Worm (Caenorhabditis elegans) whole organism, L4 larva: Measurements from ENCODE around the gene ugt-38.

Source experiments
- F10B5.3 ChIP-seq: sonication (generic microtip); optimal IDR thresholded peaks from 2 replicates; lab custom pipeline; 2016; ENCODE audit warnings: mild to moderate bottlenecking, missing genetic modification characterization, missing compliant biosample characterization
- F26F4.8 ChIP-seq: fragments of 200-800 bp; sonication (Bioruptor generic); conservative IDR thresholded peaks from 2 replicates; pipeline ENCODE4 v1.3.6; 2022; ENCODE audit warnings: missing genetic modification characterization, missing compliant biosample characterization
- F37D6.2 ChIP-seq: sonication (generic microtip); optimal IDR thresholded peaks from 2 replicates; lab custom pipeline; 2016; ENCODE audit warnings: mild to moderate bottlenecking, missing genetic modification characterization, missing compliant biosample characterization
- F49E8.2 ChIP-seq: sonication (generic microtip); optimal IDR thresholded peaks from 2 replicates; lab custom pipeline; 2016; ENCODE audit warnings: missing compliant biosample characterization, mild to moderate bottlenecking, missing genetic modification characterization, borderline replicate concordance
- R02D3.7 ChIP-seq: fragments of 150-350 bp; sonication (generic microtip); optimal IDR thresholded peaks from 3 replicates; lab custom pipeline; 2014; ENCODE audit warnings: missing biosample characterization, missing genetic modification characterization
- T20F7.1 ChIP-seq: fragments of 200-800 bp; sonication (Bioruptor generic); optimal IDR thresholded peaks from 2 replicates; lab custom pipeline; 2018; ENCODE audit warnings: mild to moderate bottlenecking, missing genetic modification characterization, missing compliant biosample characterization
- Y48G9A.11 ChIP-seq: fragments of 200-800 bp; sonication (Bioruptor generic); IDR thresholded peaks from 2 replicates; pipeline ENCODE4 v1.3.6; 2022; ENCODE audit warnings: missing genetic modification reagents, missing genetic modification characterization, missing compliant biosample characterization
- Y5F2A.4 ChIP-seq: fragments of 200-800 bp; sonication (Bioruptor generic); optimal IDR thresholded peaks from 2 replicates; lab custom pipeline; 2018; ENCODE audit warnings: mild to moderate bottlenecking, missing genetic modification characterization, missing compliant biosample characterization
- attf-4 ChIP-seq: sonication (generic microtip); optimal IDR thresholded peaks from 3 replicates; lab custom pipeline; 2017; ENCODE audit warnings: missing biosample characterization, missing genetic modification characterization
- ceh-20 ChIP-seq: fragments of 200-800 bp; sonication (Bioruptor generic); IDR thresholded peaks from 2 replicates; pipeline ENCODE4 v1.3.6; 2022; ENCODE audit warnings: missing genetic modification reagents, missing genetic modification characterization, missing compliant biosample characterization
- ceh-32 ChIP-seq: sonication (generic microtip); optimal IDR thresholded peaks from 2 replicates; lab custom pipeline; 2016; ENCODE audit warnings: mild to moderate bottlenecking, missing genetic modification characterization, missing compliant biosample characterization; ENCODE audit not compliant: poor library complexity
- ces-1 ChIP-seq: fragments of 150-350 bp; sonication (generic microtip); optimal IDR thresholded peaks from 4 replicates; lab custom pipeline; 2014; ENCODE audit warnings: missing biosample characterization, missing genetic modification reagents, missing genetic modification characterization
- daf-12 ChIP-seq: fragments of 150-350 bp; optimal IDR thresholded peaks from 2 replicates; lab custom pipeline; 2014; ENCODE audit warnings: missing biosample characterization, missing genetic modification reagents, missing genetic modification characterization
- daf-16 ChIP-seq, 3 experiments: sonication (generic microtip); optimal IDR thresholded peaks; 2 replicates each; lab custom pipeline; 2016 to 2017; ENCODE audit warnings: missing genetic modification characterization in 3 of 3, missing genetic modification reagents in 3 of 3, mild to moderate bottlenecking in 2 of 3, missing compliant biosample characterization in 2 of 3, missing biosample characterization in 1 of 3, moderate library complexity in 1 of 3
- dmd-6 ChIP-seq: fragments of 200-800 bp; sonication (Bioruptor generic); IDR thresholded peaks from 2 replicates; pipeline ENCODE4 v1.3.6; 2022; ENCODE audit warnings: missing genetic modification reagents, missing genetic modification characterization, missing compliant biosample characterization
- dpl-1 ChIP-seq: fragments of 150-350 bp; optimal IDR thresholded peaks from 2 replicates; lab custom pipeline; 2014; ENCODE audit warnings: missing biosample characterization, missing genetic modification reagents, missing genetic modification characterization
- dve-1 ChIP-seq: sonication (generic microtip); optimal IDR thresholded peaks from 2 replicates; lab custom pipeline; 2017; ENCODE audit warnings: antibody characterized with exemption, mild to moderate bottlenecking, missing genetic modification characterization, missing compliant biosample characterization; ENCODE audit not compliant: insufficient read depth
- egl-27 ChIP-seq: sonication (generic microtip); optimal IDR thresholded peaks from 3 replicates; lab custom pipeline; 2017; ENCODE audit warnings: missing biosample characterization, missing genetic modification reagents, missing genetic modification characterization
- egl-43 ChIP-seq: fragments of 200-800 bp; sonication (Bioruptor generic); IDR thresholded peaks from 2 replicates; pipeline ENCODE4 v1.3.6; 2022; ENCODE audit warnings: missing genetic modification reagents, missing genetic modification characterization, missing compliant biosample characterization
- fos-1 ChIP-seq: fragments of 150-350 bp; optimal IDR thresholded peaks from 2 replicates; lab custom pipeline; 2014; ENCODE audit warnings: missing biosample characterization, missing genetic modification characterization
- gei-8 ChIP-seq: fragments of 200-800 bp; sonication (Bioruptor generic); optimal IDR thresholded peaks from 2 replicates; lab custom pipeline; 2018; ENCODE audit warnings: mild to moderate bottlenecking, missing genetic modification characterization, missing compliant biosample characterization
- hlh-11 ChIP-seq: fragments of 200-800 bp; sonication (Bioruptor generic); optimal IDR thresholded peaks from 2 replicates; lab custom pipeline; 2018; ENCODE audit warnings: mild to moderate bottlenecking, missing genetic modification characterization, missing compliant biosample characterization
- hlh-30 ChIP-seq: sonication (generic microtip); optimal IDR thresholded peaks from 2 replicates; lab custom pipeline; 2017; ENCODE audit warnings: antibody characterized with exemption, mild to moderate bottlenecking, missing genetic modification characterization, missing compliant biosample characterization; ENCODE audit not compliant: insufficient read depth
- lin-15B ChIP-seq: fragments of 150-350 bp; sonication (generic microtip); optimal IDR thresholded peaks from 3 replicates; lab custom pipeline; 2014; ENCODE audit warnings: missing biosample characterization, missing genetic modification characterization
- lin-29 ChIP-seq: fragments of 200-800 bp; sonication (Bioruptor generic); IDR thresholded peaks from 2 replicates; pipeline ENCODE4 v1.3.6; 2022; ENCODE audit warnings: missing genetic modification reagents, missing genetic modification characterization, missing compliant biosample characterization
- lin-39 ChIP-seq: fragments of 150-350 bp; optimal IDR thresholded peaks from 2 replicates; lab custom pipeline; 2014; ENCODE audit warnings: missing biosample characterization, missing genetic modification reagents, missing genetic modification characterization
- madf-5 ChIP-seq, 2 experiments: fragments of 200-800 bp; sonication (Bioruptor generic); IDR thresholded peaks; 2 replicates each; pipeline ENCODE4 v1.3.6; 2022; ENCODE audit warnings: missing compliant biosample characterization in 2 of 2, missing genetic modification characterization in 2 of 2
- madf-9 ChIP-seq: fragments of 200-800 bp; sonication (Bioruptor generic); conservative IDR thresholded peaks from 2 replicates; pipeline ENCODE4 v1.3.6; 2022; ENCODE audit warnings: missing genetic modification reagents, missing genetic modification characterization, missing compliant biosample characterization
- mep-1 ChIP-seq: fragments of 150-350 bp; sonication (generic microtip); optimal IDR thresholded peaks from 3 replicates; lab custom pipeline; 2014; ENCODE audit warnings: missing biosample characterization, missing genetic modification characterization
- mxl-3 ChIP-seq: fragments of 200-800 bp; sonication (Bioruptor generic); optimal IDR thresholded peaks from 2 replicates; lab custom pipeline; 2018; ENCODE audit warnings: mild to moderate bottlenecking, missing genetic modification characterization, missing compliant biosample characterization
- nhr-10 ChIP-seq: fragments of 150-350 bp; optimal IDR thresholded peaks from 2 replicates; lab custom pipeline; 2014; ENCODE audit warnings: missing biosample characterization, missing genetic modification characterization
- nhr-111 ChIP-seq: fragments of 200-800 bp; sonication (Bioruptor generic); optimal IDR thresholded peaks from 2 replicates; lab custom pipeline; 2018; ENCODE audit warnings: mild to moderate bottlenecking, missing genetic modification characterization, missing compliant biosample characterization
- nhr-237 ChIP-seq: sonication (generic microtip); optimal IDR thresholded peaks from 2 replicates; lab custom pipeline; 2017; ENCODE audit warnings: missing biosample characterization, missing genetic modification characterization
- nhr-25 ChIP-seq: sonication (generic microtip); optimal IDR thresholded peaks from 2 replicates; lab custom pipeline; 2017; ENCODE audit warnings: missing genetic modification characterization, mild to moderate bottlenecking, missing compliant biosample characterization, antibody characterized with exemption, moderate library complexity, borderline replicate concordance; ENCODE audit not compliant: insufficient read depth
- nhr-28 ChIP-seq: fragments of 150-350 bp; optimal IDR thresholded peaks from 2 replicates; lab custom pipeline; 2014; ENCODE audit warnings: missing biosample characterization, missing genetic modification characterization
- nhr-41 ChIP-seq: fragments of 200-800 bp; sonication (Bioruptor generic); IDR thresholded peaks from 2 replicates; pipeline ENCODE4 v1.3.6; 2022; ENCODE audit warnings: missing genetic modification reagents, missing genetic modification characterization, missing compliant biosample characterization
- nhr-48 ChIP-seq: sonication (generic microtip); optimal IDR thresholded peaks from 2 replicates; lab custom pipeline; 2016; ENCODE audit warnings: mild to moderate bottlenecking, missing genetic modification characterization, missing compliant biosample characterization
- nhr-76 ChIP-seq: fragments of 150-350 bp; optimal IDR thresholded peaks from 2 replicates; lab custom pipeline; 2014; ENCODE audit warnings: missing biosample characterization, missing genetic modification characterization
- nhr-77 ChIP-seq: fragments of 150-350 bp; optimal IDR thresholded peaks from 2 replicates; lab custom pipeline; 2014; ENCODE audit warnings: missing biosample characterization, missing genetic modification characterization
- pqm-1 ChIP-seq: sonication (generic microtip); optimal IDR thresholded peaks from 2 replicates; lab custom pipeline; 2017; ENCODE audit warnings: missing biosample characterization, missing genetic modification characterization
- rbr-2 ChIP-seq: sonication (generic microtip); optimal IDR thresholded peaks from 2 replicates; lab custom pipeline; 2016; ENCODE audit warnings: missing genotype, missing genetic modification characterization, missing compliant biosample characterization
- set-16 ChIP-seq: fragments of 200-800 bp; sonication (Bioruptor generic); IDR thresholded peaks from 2 replicates; pipeline ENCODE4 v1.3.6; 2022; ENCODE audit warnings: missing genetic modification reagents, missing genetic modification characterization, missing compliant biosample characterization
- snpc-1.2 ChIP-seq: fragments of 200-800 bp; sonication (Bioruptor generic); IDR thresholded peaks from 2 replicates; pipeline ENCODE4 v1.3.6; 2022; ENCODE audit warnings: missing genetic modification reagents, missing genetic modification characterization, missing compliant biosample characterization
- snpc-4 ChIP-seq: fragments of 150-350 bp; optimal IDR thresholded peaks from 2 replicates; lab custom pipeline; 2014; ENCODE audit warnings: missing biosample characterization, missing genetic modification characterization
- tag-97 ChIP-seq: fragments of 200-800 bp; sonication (Bioruptor generic); IDR thresholded peaks from 2 replicates; pipeline ENCODE4 v1.3.6; 2022; ENCODE audit warnings: missing genetic modification characterization, missing compliant biosample characterization
- tra-1 ChIP-seq: fragments of 200-800 bp; sonication (Bioruptor generic); IDR thresholded peaks from 2 replicates; pipeline ENCODE4 v1.3.6; 2022; ENCODE audit warnings: missing genetic modification reagents, missing genetic modification characterization, missing compliant biosample characterization
- unc-62 ChIP-seq, 3 experiments: fragments of 150-350 bp in 1 of 3; sonication (generic microtip); optimal IDR thresholded peaks in 2 of 3; peaks in 1 of 3; 1 replicate in 1 of 3; 2 replicates in 2 of 3; lab custom pipeline; 2014 to 2017; ENCODE audit warnings: missing biosample characterization in 3 of 3, missing genetic modification characterization in 3 of 3, missing genetic modification reagents in 3 of 3, missing genotype in 1 of 3
- vab-7 ChIP-seq: fragments of 200-800 bp; sonication (Bioruptor generic); IDR thresholded peaks from 2 replicates; pipeline ENCODE4 v1.3.6; 2022; ENCODE audit warnings: missing genetic modification reagents, missing genetic modification characterization, missing compliant biosample characterization
- zag-1 ChIP-seq: fragments of 150-350 bp; optimal IDR thresholded peaks from 2 replicates; lab custom pipeline; 2014; ENCODE audit warnings: missing biosample characterization, missing genetic modification characterization
- zip-11 ChIP-seq: fragments of 200-800 bp; sonication (Bioruptor generic); IDR thresholded peaks from 2 replicates; pipeline ENCODE4 v1.3.6; 2022; ENCODE audit warnings: missing genetic modification characterization, missing compliant biosample characterization
- zip-2 ChIP-seq: fragments of 150-350 bp; optimal IDR thresholded peaks from 2 replicates; lab custom pipeline; 2014; ENCODE audit warnings: missing biosample characterization, missing genetic modification characterization

ugt-38 gene

ce11 chrV:7157089-7157488 is 9.8 kb upstream of the ugt-38 start, which contains the start of gene ugt-39:
TSS of gene ugt-39 (plus strand) at chrV:7157142.
- TF ChIP-seq F37D6.2 (tag; lab: Kevin White, UChicago) (no peak), F10B5.3 (tag; lab: Kevin White, UChicago) (no peak), madf-5 (GFP tag; IDR thresholded peaks at IDR 0.05; lab: Robert Waterston, UW) (no peak), lin-15B (tag; lab: Kevin White, UChicago) (no peak), nhr-111 (GFP tag; lab: Kevin White, UChicago) (no peak), nhr-237 (tag; lab: Kevin White, UChicago) (no peak), nhr-76 (tag; lab: Kevin White, UChicago) (no peak), zip-11 (GFP tag; lab: Robert Waterston, UW) (no peak), T20F7.1 (no peak), gei-8 (no peak), daf-12 (tag; lab: Kevin White, UChicago) (no peak), snpc-4 (tag; lab: Kevin White, UChicago) (no peak), ceh-32 (tag; lab: Kevin White, UChicago) (no peak), tra-1 (GFP tag; lab: Robert Waterston, UW) (no peak), unc-62 (GFP tag; optimal IDR thresholded peaks at IDR 0.05 in 1 of 2; lab: Kevin White, UChicago) (no peak), unc-62 (tag; optimal IDR thresholded peaks at IDR 0.05; lab: Kevin White, UChicago) (no peak), zip-2 (tag; lab: Kevin White, UChicago) (no peak), attf-4 (no peak), Y48G9A.11 (GFP tag; lab: Robert Waterston, UW) (no peak), F26F4.8 (GFP tag; lab: Robert Waterston, UW) (no peak), mxl-3 (GFP tag; lab: Kevin White, UChicago) (no peak), nhr-25 (no peak), nhr-10 (tag; lab: Kevin White, UChicago) (no peak), nhr-41 (GFP tag; lab: Robert Waterston, UW) (no peak), set-16 (GFP tag; lab: Robert Waterston, UW) (no peak), snpc-1.2 (GFP tag; lab: Robert Waterston, UW) (no peak), zag-1 (tag; lab: Kevin White, UChicago) (no peak), R02D3.7 (no peak), dve-1 (tag; lab: Kevin White, UChicago) (peak; percentile 16), F49E8.2 (tag; lab: Kevin White, UChicago) (no peak), hlh-30 (tag; lab: Kevin White, UChicago) (peak; percentile 1), rbr-2 (tag; lab: Kevin White, UChicago) (no peak), vab-7 (GFP tag; lab: Robert Waterston, UW) (no peak), egl-43 (GFP tag; lab: Robert Waterston, UW) (no peak), lin-29 (GFP tag; lab: Robert Waterston, UW) (no peak), tag-97 (GFP tag; lab: Robert Waterston, UW) (no peak), dpl-1 (no peak), hlh-11 (tag; lab: Kevin White, UChicago) (peak; percentile 52), nhr-77 (tag; lab: Kevin White, UChicago) (peak; percentile 28), egl-27 (no peak), ces-1 (no peak), ceh-20 (GFP tag; lab: Robert Waterston, UW) (no peak), pqm-1 (tag; lab: Kevin White, UChicago) (no peak), madf-9 (GFP tag; lab: Robert Waterston, UW) (no peak), fos-1 (no peak), nhr-28 (tag; lab: Kevin White, UChicago) (peak; percentile 87), mep-1 (tag; lab: Kevin White, UChicago) (no peak), Y5F2A.4 (GFP tag; lab: Kevin White, UChicago) (no peak), daf-16 (GFP tag; optimal IDR thresholded peaks at IDR 0.05; lab: Kevin White, UChicago) (no peak), daf-16 (tag; optimal IDR thresholded peaks at IDR 0.05; lab: Kevin White, UChicago) (peak; percentile 91), nhr-48 (no peak), dmd-6 (GFP tag; lab: Robert Waterston, UW) (peak; percentile 70), lin-39 (tag; lab: Kevin White, UChicago) (no peak)
